Fruit fly (Drosophila melanogaster): ENCODE results near the gene TyrR.

TyrR gene

DNA sequence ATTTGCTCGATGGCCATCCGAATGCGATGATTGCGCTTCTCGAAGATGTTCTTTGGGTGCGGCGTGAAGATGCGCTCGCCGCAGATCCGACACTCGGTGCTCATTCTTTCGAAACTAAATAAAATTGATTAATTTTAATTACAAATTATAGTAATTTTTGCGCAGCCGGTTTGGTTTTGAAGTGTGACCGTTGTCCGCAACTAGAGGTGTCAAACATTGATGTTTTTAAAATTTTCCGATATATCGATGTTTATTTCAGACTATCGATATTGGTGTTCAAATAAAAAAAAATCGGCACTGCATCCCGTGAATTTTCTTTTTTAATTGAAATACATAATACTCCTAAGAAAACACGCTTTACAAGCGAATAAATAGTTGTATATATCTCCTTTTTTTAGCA lies 46.0 kb upstream of the TyrR start, which contains the start of gene Odj (continued):
- TF ChIP-seq CG14965 (GFP tag; optimal IDR thresholded peaks at IDR 0.05; ENCODE audit: borderline replicate concordance) (no peak), bigmax (GFP tag; optimal IDR thresholded peaks at IDR 0.05) (no peak), Ada2b (GFP tag; IDR thresholded peaks at IDR 0.05) (no peak), Dbx (GFP tag; IDR thresholded peaks at IDR 0.05) (no peak), NK7.1 (GFP tag; optimal IDR thresholded peaks at IDR 0.05) (no peak), CTCF (GFP tag; optimal IDR thresholded peaks at IDR 0.05) (no peak), otp (GFP tag; IDR thresholded peaks at IDR 0.05) (no peak), CG18619 (GFP tag; optimal IDR thresholded peaks at IDR 0.05) (no peak), stwl (tag; optimal IDR thresholded peaks at IDR 0.05) (peak; percentile 80), CG7372 (GFP tag; IDR thresholded peaks at IDR 0.05) (no peak), hb (GFP tag; IDR thresholded peaks at IDR 0.05; ENCODE audit: partially characterized antibody) (peak; percentile 78), CG14014 (GFP tag; IDR thresholded peaks at IDR 0.05) (no peak), YL-1 (GFP tag; optimal IDR thresholded peaks at IDR 0.05) (peak; percentile 87), CG15696 (tag; optimal IDR thresholded peaks at IDR 0.05) (no peak), gro (GFP tag; optimal IDR thresholded peaks at IDR 0.05) (no peak), ham (GFP tag; IDR thresholded peaks at IDR 0.05) (no peak), E2f1 (GFP tag; IDR thresholded peaks at IDR 0.05) (no peak), H2.0 (GFP tag; IDR thresholded peaks at IDR 0.05) (no peak), CG12236 (GFP tag; optimal IDR thresholded peaks at IDR 0.05) (no peak), Atf3 (GFP tag; optimal IDR thresholded peaks at IDR 0.05) (no peak), Deaf1 (tag; optimal IDR thresholded peaks at IDR 0.05) (no peak), ase (GFP tag; IDR thresholded peaks at IDR 0.05) (no peak), CG18599 (GFP tag; optimal IDR thresholded peaks at IDR 0.05) (no peak), CG17359 (tag; optimal IDR thresholded peaks at IDR 0.05) (peak; percentile 41), dati (GFP tag; IDR thresholded peaks at IDR 0.05) (no peak), kah (GFP tag; optimal IDR thresholded peaks at IDR 0.05) (no peak), CG11247 (GFP tag; IDR thresholded peaks at IDR 0.05) (no peak), crp (GFP tag; optimal IDR thresholded peaks at IDR 0.05) (peak in 1 of 2 experiments; percentile 9), nerfin-2 (GFP tag; IDR thresholded peaks at IDR 0.05; ENCODE audit: partially characterized antibody) (peak; percentile 69; the same call in 1 of the 2 replicates), zf30C (GFP tag; optimal IDR thresholded peaks at IDR 0.05) (no peak), Hr51 (GFP tag; optimal IDR thresholded peaks at IDR 0.05) (no peak), Tbp (GFP tag; optimal IDR thresholded peaks at IDR 0.05) (no peak), ato (GFP tag; IDR thresholded peaks at IDR 0.05; ENCODE audit: partially characterized antibody) (peak; percentile 89), CG4424 (GFP tag; optimal IDR thresholded peaks at IDR 0.05) (no peak), repo (GFP tag; optimal IDR thresholded peaks at IDR 0.05) (no peak), gem (tag; optimal IDR thresholded peaks at IDR 0.05) (peak; percentile 23), ATbp (GFP tag; optimal IDR thresholded peaks at IDR 0.05) (no peak), Ssrp (tag; optimal IDR thresholded peaks at IDR 0.05) (no peak), gfzf (GFP tag; optimal IDR thresholded peaks at IDR 0.05) (peak; percentile 47), CG16813 (GFP tag; IDR thresholded peaks at IDR 0.05; ENCODE audit: partially characterized antibody) (peak; percentile 91), Elba2 (GFP tag; optimal IDR thresholded peaks at IDR 0.05) (no peak), CG3407 (GFP tag; optimal IDR thresholded peaks at IDR 0.05) (no peak), HmgD (GFP tag; optimal IDR thresholded peaks at IDR 0.05) (no peak), zen (tag; optimal IDR thresholded peaks at IDR 0.05) (peak; percentile 35), bcd (GFP tag; optimal IDR thresholded peaks at IDR 0.05) (no peak), NC2α (GFP tag; optimal IDR thresholded peaks at IDR 0.05) (no peak), chinmo (GFP tag; IDR thresholded peaks at IDR 0.05; ENCODE audit: partially characterized antibody) (peak; percentile 86), az2 (GFP tag; optimal IDR thresholded peaks at IDR 0.05) (no peak), wor (GFP tag; IDR thresholded peaks at IDR 0.05) (no peak), CG17829 (tag; optimal IDR thresholded peaks at IDR 0.05) (peak; percentile 40), ro (GFP tag; IDR thresholded peaks at IDR 0.05) (no peak), CG14860 (GFP tag; IDR thresholded peaks at IDR 0.05; ENCODE audit: partially characterized antibody) (peak; percentile 85)

Data from whole organism, embryonic.